Fruit fly (Drosophila melanogaster) whole organism, prepupa: ENCODE measurements around the gene Cyp4c3.

ENCODE experiments used
- Blimp-1 ChIP-seq: fragments of 200-800 bp; sonication (Bioruptor generic); optimal IDR thresholded peaks from 3 replicates; lab custom pipeline; 2017; ENCODE audit warnings: missing biosample characterization, missing genetic modification characterization, mild to moderate bottlenecking, moderate library complexity, missing genetic modification reagents
- CG10669 ChIP-seq: fragments of 200-800 bp; sonication (Bioruptor generic); optimal IDR thresholded peaks from 3 replicates; lab custom pipeline; 2018; ENCODE audit warnings: missing biosample characterization, mild to moderate bottlenecking, missing genetic modification characterization, moderate library complexity
- CG11762 ChIP-seq: fragments of 200-800 bp; sonication (Bioruptor generic); optimal IDR thresholded peaks from 3 replicates; lab custom pipeline; 2016; ENCODE audit warnings: missing biosample characterization, missing genetic modification characterization; ENCODE audit not compliant: insufficient read depth
- CG11902 ChIP-seq: fragments of 200-800 bp; sonication (Bioruptor generic); optimal IDR thresholded peaks from 3 replicates; lab custom pipeline; 2016; ENCODE audit warnings: missing biosample characterization, missing genetic modification characterization
- CG1621 ChIP-seq: fragments of 200-800 bp; sonication (Bioruptor generic); optimal IDR thresholded peaks from 3 replicates; lab custom pipeline; 2018; ENCODE audit warnings: missing biosample characterization, mild to moderate bottlenecking, missing genetic modification characterization
- CG16779 ChIP-seq: fragments of 200-800 bp; sonication (Bioruptor generic); optimal IDR thresholded peaks from 3 replicates; lab custom pipeline; 2017; ENCODE audit warnings: missing biosample characterization, mild to moderate bottlenecking, missing genetic modification characterization
- CG32006 ChIP-seq: fragments of 200-800 bp; sonication (Bioruptor generic); optimal IDR thresholded peaks from 3 replicates; lab custom pipeline; 2017; ENCODE audit warnings: missing biosample characterization, mild to moderate bottlenecking, missing genetic modification characterization
- CG4318 ChIP-seq: fragments of 200-800 bp; sonication (Bioruptor generic); optimal IDR thresholded peaks from 3 replicates; lab custom pipeline; 2017; ENCODE audit warnings: missing biosample characterization, mild to moderate bottlenecking, missing genetic modification characterization
- CG6854 ChIP-seq: fragments of 200-800 bp; sonication (Bioruptor generic); optimal IDR thresholded peaks from 2 replicates; lab custom pipeline; 2017; ENCODE audit warnings: missing biosample characterization, mild to moderate bottlenecking, missing genetic modification characterization
- CG7368 ChIP-seq: fragments of 200-800 bp; sonication (Bioruptor generic); optimal IDR thresholded peaks from 3 replicates; lab custom pipeline; 2016; ENCODE audit warnings: missing biosample characterization, missing genetic modification characterization
- CG8119 ChIP-seq: fragments of 200-800 bp; sonication (Bioruptor generic); IDR thresholded peaks from 3 replicates; pipeline ENCODE4 v1.3.6; 2022; ENCODE audit warnings: missing biosample characterization, missing genetic modification characterization
- CG8319 ChIP-seq: fragments of 200-800 bp; sonication (Bioruptor generic); optimal IDR thresholded peaks from 3 replicates; lab custom pipeline; 2016; ENCODE audit warnings: missing biosample characterization, missing genetic modification characterization
- CG9139 ChIP-seq: fragments of 200-800 bp; sonication (Bioruptor generic); optimal IDR thresholded peaks from 3 replicates; lab custom pipeline; 2017; ENCODE audit warnings: missing biosample characterization, mild to moderate bottlenecking, missing genetic modification characterization
- Eip78C ChIP-seq: fragments of 200-800 bp; sonication (Bioruptor generic); peaks from one replicate; lab custom pipeline; 2016; ENCODE audit warnings: missing biosample characterization, missing genetic modification characterization
- Eip93F ChIP-seq: fragments of 200-800 bp; sonication (Bioruptor generic); optimal IDR thresholded peaks from 2 replicates; lab custom pipeline; 2016; ENCODE audit warnings: missing biosample characterization, mild to moderate bottlenecking, missing genetic modification characterization
- Ets96B ChIP-seq: fragments of 200-800 bp; optimal IDR thresholded peaks from 2 replicates; lab custom pipeline; 2019; ENCODE audit warnings: missing biosample characterization, mild to moderate bottlenecking, missing genetic modification characterization, moderate library complexity
- Gug ChIP-seq: fragments of 200-800 bp; sonication (Bioruptor generic); IDR thresholded peaks from 2 replicates; pipeline ENCODE4 v1.3.6; 2022; ENCODE audit warnings: missing biosample characterization, missing genetic modification characterization
- Hr38 ChIP-seq: sonication (Bioruptor generic); optimal IDR thresholded peaks from 2 replicates; lab custom pipeline; 2016; ENCODE audit warnings: missing biosample characterization, missing genetic modification characterization
- Hr39 ChIP-seq: fragments of 200-800 bp; sonication (Bioruptor generic); optimal IDR thresholded peaks from 2 replicates; lab custom pipeline; 2016; ENCODE audit warnings: missing biosample characterization, missing genetic modification characterization
- Lpt ChIP-seq: fragments of 200-800 bp; sonication (Bioruptor generic); optimal IDR thresholded peaks from 3 replicates; lab custom pipeline; 2016; ENCODE audit warnings: missing biosample characterization, missing genetic modification characterization
- Met ChIP-seq: fragments of 200-800 bp; sonication (Bioruptor generic); optimal IDR thresholded peaks from 3 replicates; lab custom pipeline; 2016; ENCODE audit warnings: missing biosample characterization, missing genetic modification characterization
- Smox ChIP-seq: fragments of 200-800 bp; sonication (Bioruptor generic); optimal IDR thresholded peaks from 3 replicates; lab custom pipeline; 2016; ENCODE audit warnings: missing biosample characterization, missing genetic modification characterization
- Sox14 ChIP-seq: fragments of 200-800 bp; sonication (Bioruptor generic); optimal IDR thresholded peaks from 3 replicates; lab custom pipeline; 2016; ENCODE audit warnings: missing biosample characterization, missing genetic modification characterization
- cyc ChIP-seq: fragments of 200-800 bp; sonication (Bioruptor generic); optimal IDR thresholded peaks from 3 replicates; lab custom pipeline; 2016; ENCODE audit warnings: missing biosample characterization, missing genetic modification characterization
- dsx ChIP-seq: fragments of 200-800 bp; optimal IDR thresholded peaks from 3 replicates; lab custom pipeline; 2019; ENCODE audit warnings: missing biosample characterization, mild to moderate bottlenecking, missing genetic modification characterization, moderate library complexity; ENCODE audit not compliant: poor library complexity, severe bottlenecking
- fd59A ChIP-seq: fragments of 200-800 bp; sonication (Bioruptor generic); optimal IDR thresholded peaks from 2 replicates; lab custom pipeline; 2017; ENCODE audit warnings: missing biosample characterization, mild to moderate bottlenecking, missing genetic modification characterization, missing genetic modification reagents
- fkh ChIP-seq: fragments of 200-800 bp; sonication (Bioruptor generic); optimal IDR thresholded peaks from 3 replicates; lab custom pipeline; 2017; ENCODE audit warnings: missing biosample characterization, mild to moderate bottlenecking, missing genetic modification characterization, moderate library complexity
- net ChIP-seq: fragments of 200-800 bp; sonication (Bioruptor generic); optimal IDR thresholded peaks from 3 replicates; lab custom pipeline; 2016; ENCODE audit warnings: missing biosample characterization, missing genetic modification characterization
- salr ChIP-seq, 2 experiments: fragments of 200-800 bp; sonication (Bioruptor generic); optimal IDR thresholded peaks; 3 replicates each; lab custom pipeline; 2016 to 2018; ENCODE audit warnings: missing biosample characterization in 2 of 2, missing genetic modification characterization in 2 of 2, mild to moderate bottlenecking in 1 of 2
- ss ChIP-seq, 2 experiments: fragments of 200-800 bp; sonication (Bioruptor generic); optimal IDR thresholded peaks; 2 replicates in 1 of 2; 3 replicates in 1 of 2; lab custom pipeline; 2017 to 2018; ENCODE audit warnings: mild to moderate bottlenecking in 2 of 2, missing biosample characterization in 2 of 2, missing genetic modification characterization in 2 of 2, moderate library complexity in 1 of 2
- svp ChIP-seq: fragments of 200-800 bp; sonication (Bioruptor generic); peaks from one replicate; lab custom pipeline; 2016; ENCODE audit warnings: missing biosample characterization, missing genetic modification characterization
- vri ChIP-seq: fragments of 200-800 bp; sonication (Bioruptor generic); optimal IDR thresholded peaks from 3 replicates; lab custom pipeline; 2016; ENCODE audit warnings: missing biosample characterization, mild to moderate bottlenecking, missing genetic modification characterization

The Cyp4c3 gene

dm6 chr3R:30878105-30878504 is 15.7 kb upstream of the Cyp4c3 start:
- TF ChIP-seq CG11762 (GFP tag; lab: Kevin White, UChicago) (no peak), net (no peak), CG11902 (GFP tag; lab: Kevin White, UChicago) (no peak), CG6854 (no peak)

DNA sequence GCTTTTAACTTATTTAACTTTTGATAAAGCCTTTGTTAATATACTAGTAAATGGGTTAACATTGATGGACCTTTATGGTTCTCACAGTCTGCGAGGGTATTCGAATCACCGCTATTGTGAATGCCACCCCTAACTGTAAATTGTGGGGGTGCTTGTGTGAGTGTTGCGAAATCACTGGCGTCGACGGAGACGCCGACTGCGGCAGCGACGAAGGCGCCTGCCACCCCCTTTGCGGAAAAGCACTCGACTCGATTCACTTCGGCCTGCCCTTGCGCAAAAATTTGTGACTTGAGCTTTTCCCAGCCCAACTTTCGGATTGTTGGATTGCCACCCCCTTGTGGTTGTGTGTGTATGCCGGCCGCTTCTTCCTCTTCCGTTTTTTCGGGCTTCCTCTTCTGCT is 13.8 kb upstream of the Cyp4c3 start:
- TF ChIP-seq svp (GFP tag; lab: Kevin White, UChicago) (no peak), Lpt (GFP tag; lab: Kevin White, UChicago) (no peak), Ets96B (tag; lab: Kevin White, UChicago) (no peak), net (no peak), CG11902 (GFP tag; lab: Kevin White, UChicago) (no peak), Met (GFP tag; lab: Kevin White, UChicago) (no peak), Eip93F (GFP tag; lab: Kevin White, UChicago) (no peak), Smox (GFP tag; lab: Kevin White, UChicago) (no peak), CG8119 (GFP tag; lab: Robert Waterston, UW) (no peak), vri (GFP tag; lab: Kevin White, UChicago) (no peak), CG9139 (GFP tag; lab: Kevin White, UChicago) (no peak), Blimp-1 (GFP tag; lab: Kevin White, UChicago) (no peak), CG16779 (tag; lab: Kevin White, UChicago) (no peak), Sox14 (GFP tag; lab: Kevin White, UChicago) (no peak), CG1621 (no peak), Eip78C (GFP tag; lab: Kevin White, UChicago) (no peak)

DNA sequence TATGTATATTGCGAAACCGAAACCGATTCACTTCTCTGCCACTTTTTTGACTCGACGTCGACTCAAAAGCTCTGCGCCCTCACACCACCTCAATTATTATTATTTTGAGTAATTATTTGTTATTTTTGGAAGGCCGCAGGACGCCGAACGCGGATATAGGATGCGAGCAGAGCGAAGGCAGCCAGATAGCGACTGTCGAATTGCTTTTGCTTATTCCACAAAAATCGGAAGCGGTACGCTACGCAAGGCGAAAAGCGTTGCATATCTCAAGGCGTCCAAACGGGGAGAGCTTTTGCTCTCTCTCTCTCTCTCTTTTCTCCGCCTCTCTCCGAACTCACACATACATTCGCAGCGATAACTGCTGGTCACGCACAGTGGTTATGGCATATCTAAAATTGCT is 12.9 kb upstream of the Cyp4c3 start, which contains the start of gene CG12071:
TSS of gene CG12071 (minus strand) at position 134 of the 400 bp plus-strand sequence.
- TF ChIP-seq cyc (GFP tag; lab: Kevin White, UChicago), result no peak
- no peak for TF ChIP-seq CG4318
- no peak for TF ChIP-seq Blimp-1 (GFP tag; lab: Kevin White, UChicago)
- TF ChIP-seq CG7368, result no peak
- TF ChIP-seq fd59A (GFP tag; lab: Kevin White, UChicago), result no peak
- TF ChIP-seq CG6854, result no peak
- no peak for TF ChIP-seq ss (GFP tag; optimal IDR thresholded peaks at IDR 0.05; lab: Kevin White, UChicago)
- no peak for TF ChIP-seq Ets96B (tag; lab: Kevin White, UChicago)
- no peak for TF ChIP-seq CG1621
- TF ChIP-seq Hr39 (GFP tag; lab: Kevin White, UChicago), result no peak
- no peak for TF ChIP-seq dsx (GFP tag; lab: Kevin White, UChicago)
- TF ChIP-seq Met (GFP tag; lab: Kevin White, UChicago), result no peak
- no peak for TF ChIP-seq CG9139 (GFP tag; lab: Kevin White, UChicago)
- TF ChIP-seq CG8319 (GFP tag; lab: Kevin White, UChicago), result no peak
- no peak for TF ChIP-seq CG16779 (tag; lab: Kevin White, UChicago)

DNA sequence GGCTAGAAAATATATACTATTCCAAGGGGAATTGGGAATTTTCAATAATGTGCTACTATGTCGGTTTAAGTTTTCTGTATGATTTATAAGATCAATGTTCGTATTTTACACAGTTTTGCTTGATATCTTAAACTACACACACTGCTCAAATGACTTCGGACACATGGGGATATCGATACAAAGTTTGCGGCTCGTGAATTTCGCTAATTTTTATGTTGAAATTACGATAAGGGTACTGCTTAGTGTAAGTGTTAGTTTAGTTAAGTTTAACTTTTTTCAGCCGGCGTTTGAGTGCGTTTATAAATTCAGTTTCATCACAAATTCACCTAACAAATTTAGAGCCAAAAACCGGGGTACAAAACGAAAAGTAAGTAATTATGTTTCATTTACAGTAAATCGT is 10.4 kb upstream of the Cyp4c3 start, which contains the start of gene CG15547:
TSS of gene CG15547 (minus strand) at position 101 of the 400 bp plus-strand sequence.
- no peak for TF ChIP-seq fkh (GFP tag; lab: Kevin White, UChicago)
- no peak for TF ChIP-seq CG8319 (GFP tag; lab: Kevin White, UChicago)
- TF ChIP-seq salr (GFP tag; optimal IDR thresholded peaks at IDR 0.05; lab: Kevin White, UChicago), result no peak
- no peak for TF ChIP-seq CG11902 (GFP tag; lab: Kevin White, UChicago)
- TF ChIP-seq Hr39 (GFP tag; lab: Kevin White, UChicago), result no peak
- no peak for TF ChIP-seq Blimp-1 (GFP tag; lab: Kevin White, UChicago)
- TF ChIP-seq Gug (GFP tag; lab: Robert Waterston, UW), result no peak
- TF ChIP-seq CG10669 (GFP tag; lab: Kevin White, UChicago), result no peak
- no peak for TF ChIP-seq CG32006 (GFP tag; lab: Kevin White, UChicago)
- no peak for TF ChIP-seq Hr38 (GFP tag; lab: Kevin White, UChicago)

dm6 chr3R:30886850-30887249 is 7.0 kb upstream of the Cyp4c3 start:
- TF ChIP-seq CG9139 (GFP tag; lab: Kevin White, UChicago) (no peak), svp (GFP tag; lab: Kevin White, UChicago) (peak; percentile 43)
- TF ChIP-seq, all 60 proteins: peak for 1
